Worm (Caenorhabditis elegans) whole organism, dauer: Measurements from ENCODE around the gene F22B3.5.
"Not testable (repeated sequence)": the region's sequence is repeated elsewhere in the genome, so short reads cannot be mapped to it uniquely, and the experiment has no call there.

Experiments used
- unc-62 ChIP-seq: sonication (generic microtip); optimal IDR thresholded peaks from 2 replicates; lab custom pipeline; 2017; ENCODE audit warnings: missing biosample characterization, missing genetic modification reagents, missing genetic modification characterization

F22B3.5 gene

DNA sequence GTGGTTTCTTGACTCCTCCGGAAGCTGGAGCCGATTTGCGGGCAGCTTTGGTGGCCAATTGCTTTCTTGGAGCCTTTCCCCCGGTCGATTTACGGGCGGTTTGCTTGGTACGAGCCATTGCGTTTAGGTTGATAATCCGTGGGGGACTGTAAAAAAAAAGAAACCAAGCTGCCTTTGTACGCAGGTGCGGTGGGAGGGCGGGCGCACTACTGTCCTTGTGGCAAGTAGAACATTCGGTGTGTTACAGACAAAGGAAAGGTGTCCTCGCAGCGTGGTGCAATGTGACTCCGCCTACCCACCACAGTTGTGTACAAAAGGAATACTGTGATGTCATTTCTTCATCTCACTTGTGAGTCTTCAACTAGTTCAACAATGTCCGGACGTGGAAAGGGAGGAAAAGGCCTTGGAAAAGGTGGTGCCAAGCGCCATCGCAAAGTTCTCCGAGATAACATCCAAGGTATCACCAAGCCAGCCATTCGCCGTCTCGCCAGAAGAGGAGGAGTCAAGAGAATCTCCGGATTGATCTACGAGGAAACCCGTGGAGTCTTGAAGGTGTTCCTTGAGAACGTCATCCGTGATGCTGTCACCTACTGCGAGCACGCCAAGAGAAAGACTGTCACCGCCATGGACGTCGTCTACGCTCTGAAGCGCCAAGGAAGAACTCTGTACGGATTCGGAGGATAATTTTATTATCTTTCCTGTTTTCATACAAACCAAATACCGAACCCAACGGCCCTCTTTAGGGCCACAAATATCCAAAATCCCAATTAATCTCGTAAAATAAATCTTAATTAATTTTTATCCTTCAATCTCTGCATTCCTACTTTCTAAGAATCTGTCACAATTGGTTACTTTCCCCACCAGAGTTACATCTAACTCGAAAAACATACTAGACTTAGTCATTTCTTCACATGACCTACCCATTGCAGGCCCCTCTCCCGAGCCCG, 9.6 kb downstream of the F22B3.5 start, which contains the start of the genes his-63 and his-64:
Gene his-63 (minus strand): TSS at position 118 of the 947 bp plus-strand sequence.
Gene his-64 (plus strand): TSS at position 373 of the 947 bp plus-strand sequence.
- TF ChIP-seq unc-62: not testable (repeated sequence)

DNA sequence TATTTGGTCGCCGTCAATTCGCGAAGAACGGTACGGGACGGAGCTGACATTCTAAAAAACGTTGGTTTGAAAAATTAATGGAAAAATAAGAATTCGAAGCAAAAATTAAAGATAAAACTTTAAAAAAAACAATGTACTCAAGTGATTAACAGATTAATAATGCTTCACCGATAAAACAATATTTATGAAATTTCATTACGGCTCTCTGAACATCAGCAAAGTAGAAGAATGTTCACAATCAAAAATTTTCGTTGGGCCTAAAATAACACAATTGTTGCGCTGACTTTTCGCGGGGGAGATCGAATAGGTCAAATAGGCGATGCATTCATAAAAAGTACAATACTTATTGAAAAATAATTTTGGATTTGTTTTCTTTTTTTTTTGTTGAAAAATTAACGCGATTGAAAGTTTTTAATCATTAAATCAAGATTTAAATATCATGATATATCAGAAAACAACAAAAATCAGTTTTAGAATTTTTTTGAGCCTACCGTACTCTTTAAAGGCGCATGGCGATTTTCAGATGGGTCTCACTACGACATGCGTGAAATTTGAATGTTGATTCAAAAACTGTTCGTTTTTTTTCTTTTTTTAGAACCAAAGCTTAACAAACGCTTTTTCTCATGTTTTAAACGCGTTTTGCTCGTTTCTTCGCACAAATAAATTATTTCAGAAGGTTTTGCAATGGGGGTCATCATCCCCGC, 13.2 kb downstream of the F22B3.5 start, which contains the start of the genes memi-3 and cyp-31A2:
Gene memi-3 (minus strand): TSS at position 51 of the 704 bp plus-strand sequence.
Gene cyp-31A2 (plus strand): TSS at position 674 of the 704 bp plus-strand sequence.
- TF ChIP-seq unc-62: no peak

DNA sequence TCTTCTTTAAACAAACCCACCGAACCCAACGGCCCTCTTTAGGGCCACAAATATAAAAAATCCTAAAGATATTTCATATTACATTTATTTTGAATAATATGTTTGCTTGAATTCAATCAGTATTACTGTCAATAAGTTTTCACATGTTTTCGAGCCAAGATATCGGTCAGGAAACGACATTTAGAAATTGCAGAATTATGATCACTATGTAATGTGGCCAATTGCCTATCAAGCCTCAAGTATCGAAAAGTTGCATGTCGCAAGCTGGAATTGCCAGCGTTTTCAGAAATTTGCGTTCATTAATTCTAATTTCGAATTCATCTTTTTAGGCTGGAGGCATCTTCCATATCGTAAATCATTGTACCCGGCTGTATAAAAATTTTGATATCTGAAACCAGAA, 15.1 kb downstream of the F22B3.5 start:
- TF ChIP-seq unc-62: no peak

ce11 chrIV:11398267-11398825, 18.3 kb downstream of the F22B3.5 start, which contains the start of gene dsl-6:
dsl-6 (minus strand) TSS chrIV:11398317.
- not testable (repeated sequence) for TF ChIP-seq unc-62

ce11 chrIV:11394243-11394642, 22.4 kb downstream of the F22B3.5 start, which contains the start of gene tag-89:
tag-89 (plus strand) TSS chrIV:11394543.
- TF ChIP-seq unc-62: no peak

DNA sequence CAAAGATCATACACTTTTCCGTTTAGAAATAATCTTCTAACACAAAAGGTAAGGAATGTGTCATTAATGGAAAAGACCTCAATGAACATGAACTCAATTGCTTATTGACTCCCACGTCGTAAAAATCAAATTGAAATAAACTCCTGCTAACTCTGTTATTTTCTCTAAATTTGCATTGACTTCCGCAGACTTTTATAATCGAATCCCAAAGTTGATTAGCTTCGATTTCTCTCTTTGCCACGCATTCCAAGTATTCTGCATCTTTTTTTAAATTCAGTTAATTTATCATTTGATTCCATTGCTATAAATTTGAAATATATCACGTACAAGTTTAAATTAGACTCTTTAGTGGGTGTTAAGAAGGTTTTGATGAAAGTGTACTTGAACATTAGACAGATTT, 27.9 kb downstream of the F22B3.5 start:
- no peak for TF ChIP-seq unc-62

ce11 chrIV:11379254-11379653, 37.4 kb downstream of the F22B3.5 start, which contains the start of gene fbxb-76:
fbxb-76 (minus strand) TSS chrIV:11379354.
- TF ChIP-seq unc-62: no peak

DNA sequence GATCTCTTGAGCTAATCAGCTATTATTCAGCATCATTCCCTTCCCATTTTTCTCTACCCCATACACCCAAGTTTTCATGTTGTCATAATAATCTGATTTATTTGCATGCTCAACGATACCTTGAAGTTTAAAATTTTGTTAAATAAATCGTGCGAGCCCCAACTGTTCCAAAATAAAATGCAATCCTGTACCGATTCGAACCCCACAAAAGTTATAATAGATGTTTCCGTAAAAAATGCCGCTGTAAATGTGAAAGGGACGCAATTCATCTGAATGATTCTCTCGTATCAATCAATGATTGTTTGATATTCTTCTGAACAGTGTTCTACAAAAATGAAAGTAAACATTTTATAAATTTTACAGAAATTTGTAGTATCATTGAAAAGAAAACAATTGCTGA, 39.2 kb downstream of the F22B3.5 start:
- TF ChIP-seq unc-62: no peak

ce11 chrIV:11375713-11376112, 40.9 kb downstream of the F22B3.5 start:
- TF ChIP-seq unc-62: no peak

DNA sequence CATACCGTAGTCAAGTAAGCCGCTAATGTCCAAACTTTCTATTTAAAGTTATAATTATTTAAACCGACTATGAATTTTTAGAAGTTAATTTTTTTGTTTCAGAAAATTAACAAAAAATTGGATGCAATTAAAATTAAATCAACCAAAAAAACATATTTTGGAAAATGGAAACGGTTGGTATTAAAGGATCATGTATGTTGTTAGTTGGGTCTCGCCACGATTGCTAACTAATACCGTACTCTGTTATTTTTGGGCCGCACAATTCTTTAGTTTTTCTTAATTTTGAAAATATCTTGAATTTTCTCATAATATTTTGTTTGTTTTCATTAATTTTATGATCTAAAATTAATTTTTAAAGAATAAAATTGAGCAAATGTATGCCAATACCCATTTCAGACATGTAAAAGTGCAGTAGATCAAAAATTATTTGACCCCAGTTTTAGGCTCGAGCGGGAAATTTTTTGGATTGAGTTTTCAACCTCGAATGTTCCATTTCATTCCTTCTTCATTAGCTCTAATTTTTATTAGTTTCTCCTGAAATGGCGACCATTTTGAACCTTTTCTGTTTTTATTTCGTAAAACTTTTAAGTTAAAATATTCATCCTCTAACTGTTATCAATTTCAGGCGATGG, 44.1 kb downstream of the F22B3.5 start, which contains the start of gene cbd-1:
Gene cbd-1 (plus strand): TSS at position 626 of the 632 bp plus-strand sequence.
- no peak for TF ChIP-seq unc-62

ce11 chrIV:11371645-11372044, 45.0 kb downstream of the F22B3.5 start, which contains the start of gene sec-31:
sec-31 (minus strand) TSS chrIV:11371792.
- TF ChIP-seq unc-62: no peak
